Worm (Caenorhabditis elegans) whole organism, dauer: ENCODE results near the gene srsx-15.

Source experiments
- unc-62 ChIP-seq: sonication (generic microtip); optimal IDR thresholded peaks from 2 replicates; lab custom pipeline; 2017; ENCODE audit warnings: missing biosample characterization, missing genetic modification reagents, missing genetic modification characterization

srsx-15 gene

ce11 chrIV:5574033-5574432 is 49.6 kb downstream of the srsx-15 start, which contains the start of gene T12E12.6:
Gene T12E12.6, minus strand, starts transcription at chrIV:5574133.
- no peak for TF ChIP-seq unc-62 (GFP tag; lab: Kevin White, UChicago)

- TF ChIP-seq unc-62 (GFP tag; lab: Kevin White, UChicago): no peak
Observed at ce11 chrIV:5572693-5573092, 50.9 kb downstream of the srsx-15 start.
